Fruit fly (Drosophila melanogaster) whole organism, wandering third instar larva: ENCODE data around the gene CG43085.

Experiments used
- CG32264 ChIP-seq: fragments of 200-800 bp; sonication (Bioruptor generic); optimal IDR thresholded peaks from 2 replicates; lab custom pipeline; 2016; ENCODE audit warnings: missing biosample characterization, missing genetic modification characterization
- CG9705 ChIP-seq: fragments of 200-800 bp; sonication (Bioruptor generic); optimal IDR thresholded peaks from 2 replicates; lab custom pipeline; 2018; ENCODE audit warnings: missing biosample characterization, mild to moderate bottlenecking, missing genetic modification characterization
- Dfd ChIP-seq: fragments of >200 bp; optimal IDR thresholded peaks from 2 replicates; lab custom pipeline; 2017; ENCODE audit warnings: missing biosample characterization, missing genetic modification characterization
- Dif ChIP-seq: fragments of 200-275, 200-300 bp; sonication (Bioruptor generic); optimal IDR thresholded peaks from 2 replicates; lab custom pipeline; 2018; ENCODE audit warnings: missing biosample characterization, missing genetic modification characterization; ENCODE audit not compliant: partially characterized antibody
- HLH106 ChIP-seq: fragments of 200-800 bp; optimal IDR thresholded peaks from 3 replicates; lab custom pipeline; 2019; ENCODE audit warnings: missing biosample characterization, mild to moderate bottlenecking, missing genetic modification characterization, moderate library complexity
- Myc ChIP-seq: fragments of >200 bp; optimal IDR thresholded peaks from 2 replicates; lab custom pipeline; 2017
- br ChIP-seq: fragments of 200-800 bp; sonication (Bioruptor generic); optimal IDR thresholded peaks from 2 replicates; lab custom pipeline; 2016; ENCODE audit warnings: missing biosample characterization, missing genetic modification characterization
- dl ChIP-seq, 2 experiments: fragments of 175-275, 200-275 bp in 1 of 2; fragments of 200-275 bp in 1 of 2; sonication (Bioruptor generic); optimal IDR thresholded peaks; lab custom pipeline; 2018; ENCODE audit warnings: mild to moderate bottlenecking in 2 of 2, missing biosample characterization in 2 of 2, missing genetic modification characterization in 2 of 2, moderate library complexity in 2 of 2; ENCODE audit not compliant: partially characterized antibody in 2 of 2, insufficient read depth in 1 of 2
- dmrt93B ChIP-seq: fragments of 200-800 bp; sonication (Bioruptor generic); optimal IDR thresholded peaks from 2 replicates; lab custom pipeline; 2018; ENCODE audit warnings: missing biosample characterization, mild to moderate bottlenecking, missing genetic modification characterization
- foxo ChIP-seq, 2 experiments: fragments of 200-800 bp; sonication (Bioruptor generic); optimal IDR thresholded peaks; 2 replicates in 1 of 2; 3 replicates in 1 of 2; lab custom pipeline; 2016 to 2017; ENCODE audit warnings: missing biosample characterization in 2 of 2, missing genetic modification characterization in 2 of 2
- psq ChIP-seq: fragments of 200-800 bp; sonication (Bioruptor generic); optimal IDR thresholded peaks from 3 replicates; lab custom pipeline; 2017; ENCODE audit warnings: missing biosample characterization, mild to moderate bottlenecking, missing genetic modification characterization, moderate library complexity
- usp ChIP-seq: fragments of >200 bp; optimal IDR thresholded peaks from 2 replicates; lab custom pipeline; 2017; ENCODE audit warnings: missing biosample characterization, missing genetic modification characterization

DNA sequence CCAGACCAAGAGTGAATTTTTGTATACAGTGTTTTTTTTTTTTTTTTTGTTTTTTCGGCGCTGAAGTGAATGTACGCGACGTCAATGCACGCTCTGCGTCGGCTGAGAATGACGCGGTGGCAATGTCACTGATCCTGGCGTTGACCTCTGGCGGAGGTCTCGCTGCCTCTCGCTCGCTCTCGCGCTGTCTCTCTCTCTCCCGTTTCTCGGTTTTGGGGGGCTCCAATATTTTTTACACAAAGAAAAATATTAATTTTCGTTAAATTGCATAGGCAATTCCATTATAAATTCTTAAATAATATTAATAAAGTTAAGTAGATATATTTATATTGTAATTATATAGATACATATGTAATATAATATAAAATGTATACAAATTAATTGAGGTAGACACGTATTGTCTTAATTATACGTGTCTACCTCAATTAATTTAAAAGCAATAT is 33.2 kb downstream of the CG43085 start:
- TF ChIP-seq dmrt93B (GFP tag; lab: Kevin White, UChicago) (peak; percentile 16), Dfd (GFP tag; lab: Kevin White, UChicago) (no peak), Dif (no peak), psq (peak; percentile 2), CG32264 (no peak), usp (GFP tag; lab: Kevin White, UChicago) (no peak), HLH106 (tag; lab: Kevin White, UChicago) (peak; percentile 72), br (GFP tag; lab: Kevin White, UChicago) (no peak), foxo (GFP tag; optimal IDR thresholded peaks at IDR 0.05; lab: Kevin White, UChicago) (peak in 1 of 2 experiments; percentile 32), CG9705 (GFP tag; lab: Kevin White, UChicago) (no peak), Myc (lab: Kevin White, UChicago) (no peak), dl (GFP tag; optimal IDR thresholded peaks at IDR 0.05; lab: Kevin White, UChicago; ENCODE audit: insufficient read depth in 1 of 2, partially characterized antibody in 2 of 2) (no peak)
